Fruit fly (Drosophila melanogaster): ENCODE measurements around the gene pim.

dm6 chr2L:10378631-10379030, 15.8 kb downstream of the pim start:
- no peak for TF ChIP-seq Hnf4 (GFP tag; optimal IDR thresholded peaks at IDR 0.05)
- TF ChIP-seq Vsx2 (GFP tag; optimal IDR thresholded peaks at IDR 0.05; ENCODE audit: partially characterized antibody), result no peak
- TF ChIP-seq pan (optimal IDR thresholded peaks at IDR 0.05), result no peak
- TF ChIP-seq GATAd (GFP tag; optimal IDR thresholded peaks at IDR 0.05), result no peak
- TF ChIP-seq CrebA (GFP tag; optimal IDR thresholded peaks at IDR 0.05; ENCODE audit: borderline replicate concordance), result no peak
- TF ChIP-seq Sp1 (GFP tag; optimal IDR thresholded peaks at IDR 0.05), result no peak
- no peak for TF ChIP-seq h (GFP tag; optimal IDR thresholded peaks at IDR 0.05)
- TF ChIP-seq Dif (GFP tag; optimal IDR thresholded peaks at IDR 0.05; ENCODE audit: partially characterized antibody), result no peak
- no peak for TF ChIP-seq brk (GFP tag; optimal IDR thresholded peaks at IDR 0.05)
- no peak for TF ChIP-seq sv (GFP tag; optimal IDR thresholded peaks at IDR 0.05)
- TF ChIP-seq Myc (optimal IDR thresholded peaks at IDR 0.05), result no peak

All from whole organism, wandering third instar larva.